Fruit fly (Drosophila melanogaster) whole organism, embryonic: ENCODE results near the gene IKKepsilon.

Experiments used
- Adf1 ChIP-seq: fragments of 200-800 bp; sonication (Bioruptor generic); IDR thresholded peaks from 2 replicates; pipeline ENCODE4 v1.3.6; 2022; ENCODE audit warnings: missing biosample characterization, missing genetic modification characterization
- Atf3 ChIP-seq: fragments of 200-800 bp; sonication (Bioruptor generic); optimal IDR thresholded peaks from 3 replicates; lab custom pipeline; 2016; ENCODE audit warnings: missing biosample characterization, missing genetic modification characterization
- CG10321 ChIP-seq: fragments of 200-800 bp; sonication (Bioruptor generic); IDR thresholded peaks from 2 replicates; pipeline ENCODE4 v1.3.6; 2022; ENCODE audit warnings: missing biosample characterization, missing genetic modification characterization
- CG10366 ChIP-seq: fragments of 200-800 bp; sonication (Bioruptor generic); IDR thresholded peaks from 2 replicates; pipeline ENCODE4 v1.3.6; 2022; ENCODE audit warnings: missing biosample characterization, missing genetic modification characterization
- CG11093 ChIP-seq: fragments of 200-800 bp; sonication (Bioruptor generic); IDR thresholded peaks from 3 replicates; pipeline ENCODE4 v1.3.6; 2022; ENCODE audit warnings: missing biosample characterization, missing genetic modification characterization
- CG11504 ChIP-seq: fragments of 200-800 bp; sonication (Bioruptor generic); optimal IDR thresholded peaks from 3 replicates; lab custom pipeline; 2019; ENCODE audit warnings: missing biosample characterization, mild to moderate bottlenecking, missing genetic modification characterization, moderate library complexity
- CG15514 ChIP-seq: fragments of 200-800 bp; sonication (Bioruptor generic); optimal IDR thresholded peaks from 3 replicates; lab custom pipeline; 2017; ENCODE audit warnings: missing biosample characterization, missing genetic modification characterization, mild to moderate bottlenecking, moderate library complexity, missing genetic modification reagents
- CG16815 ChIP-seq: fragments of 200-800 bp; sonication (Bioruptor generic); optimal IDR thresholded peaks from 3 replicates; lab custom pipeline; 2017; ENCODE audit warnings: missing biosample characterization, mild to moderate bottlenecking, missing genetic modification characterization
- CG18619 ChIP-seq: fragments of 200-800 bp; sonication (Bioruptor generic); optimal IDR thresholded peaks from 3 replicates; lab custom pipeline; 2017; ENCODE audit warnings: missing biosample characterization, mild to moderate bottlenecking, missing genetic modification characterization
- CG2678 ChIP-seq: fragments of 200-800 bp; sonication (Bioruptor generic); optimal IDR thresholded peaks from 3 replicates; lab custom pipeline; 2019; ENCODE audit warnings: missing biosample characterization, mild to moderate bottlenecking, missing genetic modification characterization, moderate library complexity
- CG2712 ChIP-seq: fragments of 200-800 bp; optimal IDR thresholded peaks from 3 replicates; lab custom pipeline; 2019; ENCODE audit warnings: missing biosample characterization, mild to moderate bottlenecking, missing genetic modification characterization, moderate library complexity
- CG3163 ChIP-seq: fragments of 200-800 bp; sonication (Bioruptor generic); optimal IDR thresholded peaks from 3 replicates; lab custom pipeline; 2016; ENCODE audit warnings: missing biosample characterization, missing genetic modification characterization
- CG3281 ChIP-seq: fragments of 200-800 bp; sonication (Bioruptor generic); optimal IDR thresholded peaks from 3 replicates; lab custom pipeline; 2017; ENCODE audit warnings: missing biosample characterization, mild to moderate bottlenecking, missing genetic modification characterization
- CG5180 ChIP-seq: fragments of 200-800 bp; sonication (Bioruptor generic); optimal IDR thresholded peaks from 3 replicates; lab custom pipeline; 2017; ENCODE audit warnings: missing biosample characterization, missing genetic modification characterization, mild to moderate bottlenecking, moderate library complexity, missing genetic modification reagents
- CG5245 ChIP-seq: fragments of 200-800 bp; sonication (Bioruptor generic); optimal IDR thresholded peaks from 3 replicates; lab custom pipeline; 2016; ENCODE audit warnings: missing biosample characterization, missing genetic modification characterization
- CG6765 ChIP-seq: fragments of 200-800 bp; sonication (Bioruptor generic); optimal IDR thresholded peaks from 3 replicates; lab custom pipeline; 2017; ENCODE audit warnings: missing biosample characterization, mild to moderate bottlenecking, missing genetic modification characterization
- CG8281 ChIP-seq: fragments of 200-800 bp; sonication (Bioruptor generic); optimal IDR thresholded peaks from 2 replicates; lab custom pipeline; 2018; ENCODE audit warnings: missing biosample characterization, mild to moderate bottlenecking, missing genetic modification characterization, moderate library complexity
- Chrac-16 ChIP-seq: fragments of 200-800 bp; sonication (Bioruptor generic); optimal IDR thresholded peaks from 3 replicates; lab custom pipeline; 2016; ENCODE audit warnings: missing biosample characterization, missing genetic modification characterization
- CoRest ChIP-seq: fragments of 200-800 bp; sonication (Bioruptor generic); optimal IDR thresholded peaks from 3 replicates; lab custom pipeline; 2018; ENCODE audit warnings: missing biosample characterization, mild to moderate bottlenecking, missing genetic modification characterization, moderate library complexity
- Doc2 ChIP-seq: fragments of 200-800 bp; sonication (Bioruptor generic); IDR thresholded peaks from 2 replicates; pipeline ENCODE4 v1.3.6; 2022; ENCODE audit warnings: missing biosample characterization, missing genetic modification characterization
- Fer1 ChIP-seq: fragments of 200-800 bp; sonication (Bioruptor generic); optimal IDR thresholded peaks from 2 replicates; lab custom pipeline; 2017; ENCODE audit warnings: missing biosample characterization, mild to moderate bottlenecking, missing genetic modification characterization
- Gug ChIP-seq: fragments of 200-800 bp; sonication (Bioruptor generic); IDR thresholded peaks from 4 replicates; pipeline ENCODE4 v1.3.6; 2022; ENCODE audit warnings: missing biosample characterization, missing genetic modification characterization
- Hr3 ChIP-seq: fragments of 200-800 bp; sonication (Bioruptor generic); optimal IDR thresholded peaks from 3 replicates; lab custom pipeline; 2016; ENCODE audit warnings: missing biosample characterization, missing genetic modification characterization
- Hr78 ChIP-seq, 2 experiments: fragments of 200-800 bp in 1 of 2; fragments of >200 bp in 1 of 2; sonication (Bioruptor generic) in 1 of 2; optimal IDR thresholded peaks; 2 replicates each; lab custom pipeline; 2017 to 2019; ENCODE audit warnings: missing biosample characterization in 2 of 2, missing genetic modification characterization in 2 of 2, mild to moderate bottlenecking in 1 of 2, moderate library complexity in 1 of 2
- Lhr ChIP-seq: fragments of 200-800 bp; sonication (Bioruptor generic); optimal IDR thresholded peaks from 3 replicates; lab custom pipeline; 2017; ENCODE audit warnings: mild to moderate bottlenecking, missing biosample characterization, missing genetic modification reagents, missing genetic modification characterization
- MTF-1 ChIP-seq: fragments of 200-800 bp; sonication (Bioruptor generic); optimal IDR thresholded peaks from 2 replicates; lab custom pipeline; 2018; ENCODE audit warnings: missing biosample characterization, mild to moderate bottlenecking, missing genetic modification characterization, borderline replicate concordance
- Med ChIP-seq: fragments of 200-800 bp; sonication (Bioruptor generic); peaks from one replicate; lab custom pipeline; 2016; ENCODE audit warnings: missing biosample characterization, missing genetic modification characterization, mild to moderate bottlenecking, inconsistent platforms, moderate library complexity
- Nf-YB ChIP-seq: fragments of 200-800 bp; sonication (Bioruptor generic); optimal IDR thresholded peaks from 3 replicates; lab custom pipeline; 2019; ENCODE audit warnings: missing biosample characterization, mild to moderate bottlenecking, missing genetic modification characterization, moderate library complexity
- Poxn ChIP-seq: fragments of 200-800 bp; sonication (Bioruptor generic); IDR thresholded peaks from 2 replicates; pipeline ENCODE4 v1.3.6; 2022; ENCODE audit warnings: missing biosample characterization, missing genetic modification characterization
- Sry-δ ChIP-seq: fragments of 200-800 bp; sonication (Bioruptor generic); optimal IDR thresholded peaks from 2 replicates; lab custom pipeline; 2016; ENCODE audit warnings: missing biosample characterization, missing genetic modification characterization
- btn ChIP-seq: fragments of 200-800 bp; sonication (Bioruptor generic); optimal IDR thresholded peaks from 2 replicates; lab custom pipeline; 2016; ENCODE audit warnings: missing biosample characterization, missing genetic modification characterization
- ci ChIP-seq: fragments of 200-800 bp; sonication (Bioruptor generic); IDR thresholded peaks from 3 replicates; pipeline ENCODE4 v1.3.6; 2022; ENCODE audit warnings: missing biosample characterization, missing genetic modification characterization
- croc ChIP-seq: fragments of 200-800 bp; sonication (Bioruptor generic); conservative IDR thresholded peaks from 3 replicates; pipeline ENCODE4 v1.3.6; 2022; ENCODE audit warnings: missing biosample characterization, missing genetic modification characterization
- dpn ChIP-seq, 2 experiments: fragments of 200-800 bp; sonication (Bioruptor generic); optimal IDR thresholded peaks; 3 replicates each; lab custom pipeline; 2016; ENCODE audit warnings: missing biosample characterization in 2 of 2, missing genetic modification characterization in 2 of 2
- ems ChIP-seq: fragments of 200-800 bp; sonication (Bioruptor generic); optimal IDR thresholded peaks from 3 replicates; lab custom pipeline; 2016; ENCODE audit warnings: missing biosample characterization, missing genetic modification characterization
- ftz-f1 ChIP-seq: fragments of 200-800 bp; sonication (Bioruptor generic); optimal IDR thresholded peaks from 2 replicates; lab custom pipeline; 2016; ENCODE audit warnings: missing biosample characterization, missing genetic modification characterization
- grau ChIP-seq: fragments of 200-800 bp; optimal IDR thresholded peaks from 3 replicates; lab custom pipeline; 2019; ENCODE audit warnings: missing biosample characterization, mild to moderate bottlenecking, missing genetic modification characterization, moderate library complexity
- jumu ChIP-seq: fragments of 200-800 bp; sonication (Bioruptor generic); optimal IDR thresholded peaks from 3 replicates; lab custom pipeline; 2016; ENCODE audit warnings: missing biosample characterization, missing genetic modification characterization
- lmd ChIP-seq: fragments of 200-800 bp; sonication (Bioruptor generic); IDR thresholded peaks from 2 replicates; pipeline ENCODE4 v1.3.6; 2022; ENCODE audit warnings: missing biosample characterization, missing genetic modification characterization
- lov ChIP-seq, 2 experiments: fragments of 200-800 bp in 1 of 2; fragments of >200 bp in 1 of 2; sonication (Bioruptor generic) in 1 of 2; IDR thresholded peaks in 1 of 2; optimal IDR thresholded peaks in 1 of 2; 2 replicates in 1 of 2; 3 replicates in 1 of 2; pipeline versions ENCODE4 v1.3.6 to Lab custom; 2017 to 2022; ENCODE audit warnings: missing biosample characterization in 1 of 2, missing genetic modification characterization in 1 of 2
- sc ChIP-seq, 3 experiments: fragments of >200 bp in 2 of 3; fragments of 200-800 bp in 1 of 3; sonication (Bioruptor generic) in 1 of 3; optimal IDR thresholded peaks; 2 replicates in 2 of 3; 3 replicates in 1 of 3; lab custom pipeline; 2017; ENCODE audit warnings: mild to moderate bottlenecking in 1 of 3, missing biosample characterization in 1 of 3, missing genetic modification characterization in 1 of 3, missing genetic modification reagents in 1 of 3
- sd ChIP-seq: fragments of 200-800 bp; sonication (Bioruptor generic); optimal IDR thresholded peaks from 3 replicates; lab custom pipeline; 2018; ENCODE audit warnings: missing biosample characterization, mild to moderate bottlenecking, missing genetic modification characterization, moderate library complexity
- seq ChIP-seq: fragments of 200-800 bp; sonication (Bioruptor generic); IDR thresholded peaks from 2 replicates; pipeline ENCODE4 v1.3.6; 2022; ENCODE audit warnings: missing biosample characterization, missing genetic modification characterization
- sob ChIP-seq: fragments of 200-800 bp; sonication (Bioruptor generic); IDR thresholded peaks from 2 replicates; pipeline ENCODE4 v1.3.6; 2022; ENCODE audit warnings: missing biosample characterization, missing genetic modification characterization
- unc-4 ChIP-seq: fragments of 200-800 bp; sonication (Bioruptor generic); IDR thresholded peaks from 2 replicates; pipeline ENCODE4 v1.3.6; 2022; ENCODE audit warnings: missing biosample characterization, missing genetic modification characterization; ENCODE audit not compliant: partially characterized antibody
- zfh1 ChIP-seq: fragments of 200-800 bp; sonication (Bioruptor generic); IDR thresholded peaks from 3 replicates; pipeline ENCODE4 v1.3.6; 2022; ENCODE audit warnings: missing biosample characterization, missing genetic modification characterization
- zfh2 ChIP-seq: fragments of 200-800 bp; sonication (Bioruptor generic); optimal IDR thresholded peaks from 2 replicates; lab custom pipeline; 2016; ENCODE audit warnings: missing biosample characterization, missing genetic modification characterization

IKKepsilon gene

dm6 chr2L:20714468-20715404 lies 38.9 kb downstream of the IKKepsilon start, which contains the start of gene Hr38 (continued):
- TF ChIP-seq CG10366 (GFP tag; lab: Robert Waterston, UW) (no peak; the same call in 1 of the 2 replicates), MTF-1 (GFP tag; lab: Kevin White, UChicago) (no peak), Hr78 (GFP tag; optimal IDR thresholded peaks at IDR 0.05; lab: Kevin White, UChicago) (peak in 1 of 2 experiments; percentile 58), CG2712 (peak; percentile 33), unc-4 (GFP tag; lab: Robert Waterston, UW) (peak; percentile 45; the same call in 1 of the 2 replicates), CG5180 (GFP tag; lab: Kevin White, UChicago) (no peak), Doc2 (no peak), CG18619 (GFP tag; lab: Kevin White, UChicago) (peak; percentile 26), CoRest (peak; percentile 44), sd (no peak), jumu (GFP tag; lab: Kevin White, UChicago) (peak; percentile 28), CG8281 (tag; lab: Kevin White, UChicago) (no peak), Atf3 (GFP tag; lab: Kevin White, UChicago) (peak; percentile 32), Gug (GFP tag; lab: Robert Waterston, UW) (0 out of 4 replicates have a peak, but pooled peaks have one; percentile 7), Hr3 (GFP tag; lab: Kevin White, UChicago) (peak; percentile 38), Chrac-16 (GFP tag; lab: Kevin White, UChicago) (peak; percentile 13), seq (GFP tag; lab: Robert Waterston, UW) (no peak), dpn (GFP tag; optimal IDR thresholded peaks at IDR 0.05; lab: Kevin White, UChicago) (peak; percentile 23 to 56), croc (no peak), CG2678 (peak; percentile 85), CG5245 (GFP tag; lab: Kevin White, UChicago) (no peak), CG11504 (tag; lab: Kevin White, UChicago) (peak; percentile 68), ems (no peak), Poxn (GFP tag; lab: Robert Waterston, UW) (no peak), zfh1 (GFP tag; lab: Robert Waterston, UW) (no peak), Adf1 (GFP tag; lab: Robert Waterston, UW) (peak; percentile 99), Lhr (GFP tag; lab: Kevin White, UChicago) (no peak), Sry-δ (GFP tag; lab: Kevin White, UChicago) (no peak), CG11093 (no peak), sc (optimal IDR thresholded peaks at IDR 0.05; lab: Kevin White, UChicago) (no peak), sc (GFP tag; optimal IDR thresholded peaks at IDR 0.05; lab: Kevin White, UChicago) (no peak), CG15514 (GFP tag; lab: Kevin White, UChicago) (peak; percentile 41), sob (GFP tag; lab: Robert Waterston, UW) (0 out of 2 replicates have a peak, but pooled peaks have one; percentile 18), Nf-YB (GFP tag; lab: Kevin White, UChicago) (no peak), CG3281 (GFP tag; lab: Kevin White, UChicago) (peak; percentile 67), lmd (GFP tag; lab: Robert Waterston, UW) (peak; percentile 28; the same call in 1 of the 2 replicates), zfh2 (peak; percentile 22), btn (GFP tag; lab: Kevin White, UChicago) (no peak), ci (GFP tag; lab: Robert Waterston, UW) (peak; percentile 65; the same call in 2 of the 3 replicates), Fer1 (GFP tag; lab: Kevin White, UChicago) (peak; percentile 84), CG16815 (no peak), CG6765 (GFP tag; lab: Kevin White, UChicago) (no peak), ftz-f1 (GFP tag; lab: Kevin White, UChicago) (no peak), lov (optimal IDR thresholded peaks at IDR 0.05; lab: Kevin White, UChicago) (no peak), lov (GFP tag; IDR thresholded peaks at IDR 0.05; lab: Robert Waterston, UW) (peak; percentile 78; the same call in 2 of the 3 replicates), Med (GFP tag; lab: Kevin White, UChicago) (peak; percentile 91), CG10321 (GFP tag; lab: Robert Waterston, UW) (peak; percentile 65), grau (tag; lab: Kevin White, UChicago) (peak; percentile 62), CG3163 (GFP tag; lab: Kevin White, UChicago) (no peak)
